Worm (Caenorhabditis elegans) whole organism, L3 larva: ENCODE data around the gene scav-4.

Experiments
- aly-2 ChIP-seq: fragments of 150-350 bp; optimal IDR thresholded peaks from 2 replicates; lab custom pipeline; 2014; ENCODE audit warnings: missing biosample characterization, missing genetic modification characterization
- mdl-1 ChIP-seq: fragments of 150-350 bp; optimal IDR thresholded peaks from 2 replicates; lab custom pipeline; 2014; ENCODE audit warnings: missing biosample characterization, missing genetic modification characterization
- pha-4 ChIP-seq: fragments of 150-350 bp; optimal IDR thresholded peaks from 2 replicates; lab custom pipeline; 2014; ENCODE audit warnings: missing biosample characterization, missing genetic modification reagents, missing genetic modification characterization
- sea-2 ChIP-seq: fragments of 150-350 bp; sonication (generic microtip); optimal IDR thresholded peaks from 4 replicates; lab custom pipeline; 2014; ENCODE audit warnings: missing biosample characterization, missing genetic modification reagents, missing genetic modification characterization
- unc-62 ChIP-seq: fragments of 150-350 bp; sonication (generic microtip); optimal IDR thresholded peaks from 4 replicates; lab custom pipeline; 2014; ENCODE audit warnings: missing biosample characterization, missing genetic modification reagents, missing genetic modification characterization
- ztf-4 ChIP-seq: fragments of 150-350 bp; optimal IDR thresholded peaks from 2 replicates; lab custom pipeline; 2014; ENCODE audit warnings: missing biosample characterization, missing genetic modification characterization

DNA sequence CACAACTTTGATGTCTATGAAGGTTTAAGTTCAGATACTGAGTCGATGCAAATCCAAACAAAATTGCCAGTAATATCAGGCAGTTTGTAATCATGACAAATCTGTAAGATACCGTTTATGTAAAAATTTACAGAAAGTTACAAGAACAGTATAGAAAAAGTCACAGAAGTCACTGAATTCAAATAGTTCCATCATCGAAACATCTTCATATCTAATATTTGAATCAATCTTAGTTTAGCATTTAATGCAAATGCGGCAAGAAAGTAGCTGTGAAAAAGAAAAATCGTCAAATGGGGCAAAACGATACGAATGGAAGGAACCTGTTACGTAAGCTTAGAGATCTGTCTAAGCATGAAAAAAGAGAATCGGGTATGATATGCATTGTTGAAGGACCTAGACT lies 38.4 kb upstream of the scav-4 start, which contains the start of gene gmap-2:
- no peak for TF ChIP-seq aly-2 (tag; lab: Kevin White, UChicago)
- TF ChIP-seq sea-2 (GFP tag; lab: Kevin White, UChicago), result no peak
- no peak for TF ChIP-seq ztf-4
- no peak for TF ChIP-seq mdl-1 (tag; lab: Kevin White, UChicago)
- TF ChIP-seq unc-62 (GFP tag; lab: Kevin White, UChicago), result no peak
- TF ChIP-seq pha-4 (tag; lab: Kevin White, UChicago), result no peak
